Fruit fly (Drosophila melanogaster): ENCODE results near the gene pum.

pum gene

dm6 chr3R:9246879-9247621, 9.6 kb upstream of the pum start (continued):
- TF ChIP-seq NC2β (GFP tag; optimal IDR thresholded peaks at IDR 0.05) (peak; percentile 62), usp (GFP tag; optimal IDR thresholded peaks at IDR 0.05) (no peak), sens-2 (GFP tag; IDR thresholded peaks at IDR 0.05) (peak; percentile 66; the same call in 1 of the 2 replicates), CG15601 (tag; optimal IDR thresholded peaks at IDR 0.05) (peak; percentile 85), dm (GFP tag; optimal IDR thresholded peaks at IDR 0.05) (peak; percentile 39), D19B (GFP tag; optimal IDR thresholded peaks at IDR 0.05) (no peak), Nf-YB (GFP tag; optimal IDR thresholded peaks at IDR 0.05) (peak; percentile 50), CG15696 (tag; optimal IDR thresholded peaks at IDR 0.05) (peak; percentile 13), Sox100B (GFP tag; optimal IDR thresholded peaks at IDR 0.05) (peak; percentile 71), ac (GFP tag; optimal IDR thresholded peaks at IDR 0.05) (no peak), hb (GFP tag; IDR thresholded peaks at IDR 0.05; ENCODE audit: partially characterized antibody) (no peak), ham (GFP tag; IDR thresholded peaks at IDR 0.05) (no peak), Dp (GFP tag; optimal IDR thresholded peaks at IDR 0.05) (no peak)

- TF ChIP-seq D19A (tag; optimal IDR thresholded peaks at IDR 0.05) (peak; percentile 49), stc (GFP tag; IDR thresholded peaks at IDR 0.05) (no peak), ro (GFP tag; IDR thresholded peaks at IDR 0.05) (no peak), nmo (GFP tag; optimal IDR thresholded peaks at IDR 0.05) (peak; percentile 3), dmrt11E (tag; optimal IDR thresholded peaks at IDR 0.05) (no peak), Fer3 (tag; optimal IDR thresholded peaks at IDR 0.05) (no peak), br (optimal IDR thresholded peaks at IDR 0.05) (no peak), Oaz (GFP tag; IDR thresholded peaks at IDR 0.05) (no peak), CG7839 (tag; optimal IDR thresholded peaks at IDR 0.05) (no peak), CG7745 (tag; optimal IDR thresholded peaks at IDR 0.05) (peak; percentile 52), bigmax (GFP tag; optimal IDR thresholded peaks at IDR 0.05) (no peak), CG15073 (GFP tag; optimal IDR thresholded peaks at IDR 0.05) (no peak), CG1832 (GFP tag; optimal IDR thresholded peaks at IDR 0.05) (no peak), bsh (GFP tag; optimal IDR thresholded peaks at IDR 0.05) (peak in 1 of 2 experiments; percentile 69), CG6689 (GFP tag; IDR thresholded peaks at IDR 0.05) (0 out of 2 replicates have a peak, but pooled peaks have one; percentile 13), sna (GFP tag; IDR thresholded peaks at IDR 0.05; ENCODE audit: partially characterized antibody) (no peak), sug (tag; optimal IDR thresholded peaks at IDR 0.05) (no peak), lola (GFP tag; optimal IDR thresholded peaks at IDR 0.05) (peak in 1 of 3 experiments; percentile 59)
Observed at dm6 chr3R:9246366-9246765, 8.9 kb upstream of the pum start, which contains the start of gene CG8420. TSS of gene CG8420 (plus strand) at chr3R:9246649.

- TF ChIP-seq Hr78 (GFP tag; optimal IDR thresholded peaks at IDR 0.05) (peak in 1 of 2 experiments; percentile 49), CG1832 (GFP tag; optimal IDR thresholded peaks at IDR 0.05) (no peak), az2 (GFP tag; optimal IDR thresholded peaks at IDR 0.05) (peak; percentile 71), lmd (GFP tag; IDR thresholded peaks at IDR 0.05) (peak; percentile 59), Vsx1 (GFP tag; optimal IDR thresholded peaks at IDR 0.05) (peak; percentile 24), trem (tag; optimal IDR thresholded peaks at IDR 0.05) (peak; percentile 92), sens-2 (GFP tag; IDR thresholded peaks at IDR 0.05) (no peak), maf-S (GFP tag; optimal IDR thresholded peaks at IDR 0.05) (peak; percentile 66), CoRest (tag; optimal IDR thresholded peaks at IDR 0.05) (peak; percentile 86), Dad (GFP tag; optimal IDR thresholded peaks at IDR 0.05) (peak; percentile 67), GATAe (GFP tag; conservative IDR thresholded peaks at IDR 0.05) (no peak; the same call in 1 of the 2 replicates), p53 (GFP tag; optimal IDR thresholded peaks at IDR 0.05) (no peak), insv (GFP tag; optimal IDR thresholded peaks at IDR 0.05) (no peak), tll (GFP tag; optimal IDR thresholded peaks at IDR 0.05) (no peak), lbe (GFP tag; optimal IDR thresholded peaks at IDR 0.05) (peak; percentile 61), lov (optimal IDR thresholded peaks at IDR 0.05) (no peak), lov (GFP tag; IDR thresholded peaks at IDR 0.05) (0 out of 3 replicates have a peak, but pooled peaks have one; percentile 55)
Observed at dm6 chr3R:9245576-9246200, 8.2 kb upstream of the pum start, which contains the start of gene Vps15. TSS of gene Vps15 (minus strand) at chr3R:9245869.
